Worm (Caenorhabditis elegans) whole organism, midembryonic: ENCODE results near the gene crn-2.

Experiments used
- cog-1 ChIP-seq: sonication (generic microtip); optimal IDR thresholded peaks from 2 replicates; lab custom pipeline; 2016; ENCODE audit warnings: missing genetic modification characterization, missing compliant biosample characterization
- flt-1 ChIP-seq: fragments of 200-800 bp; sonication (Bioruptor generic); IDR thresholded peaks from 2 replicates; pipeline ENCODE4 v1.3.6; 2022; ENCODE audit warnings: missing genetic modification characterization, missing compliant biosample characterization
- klf-2 ChIP-seq: fragments of 200-800 bp; sonication (Bioruptor generic); conservative IDR thresholded peaks from 2 replicates; pipeline ENCODE4 v1.3.6; 2022; ENCODE audit warnings: missing genetic modification reagents, missing genetic modification characterization, missing compliant biosample characterization
- med-1 ChIP-seq: sonication (generic microtip); optimal IDR thresholded peaks from 2 replicates; lab custom pipeline; 2017; ENCODE audit warnings: missing genetic modification characterization, mild to moderate bottlenecking, missing compliant biosample characterization, antibody characterized with exemption, missing genetic modification reagents; ENCODE audit not compliant: insufficient read depth
- ztf-29 ChIP-seq: fragments of 200-800 bp; sonication (Bioruptor generic); IDR thresholded peaks from 2 replicates; pipeline ENCODE4 v1.3.6; 2022; ENCODE audit warnings: missing genetic modification reagents, missing genetic modification characterization, missing compliant biosample characterization

- TF ChIP-seq med-1 (GFP tag; lab: Kevin White, UChicago) (no peak), klf-2 (no peak), cog-1 (no peak), flt-1 (no peak), ztf-29 (GFP tag; lab: Robert Waterston, UW) (no peak)
These were observed 11.8 kb downstream of the crn-2 start, which contains the start of gene CD4.1 for ce11 chrV:5606255-5606654.
